Fruit fly (Drosophila melanogaster) S2 (cell line): ENCODE measurements around the gene Dok.

Experiments
- CG8478 ChIP-seq: fragments of >200 bp; optimal IDR thresholded peaks from 2 replicates; lab custom pipeline; 2018
- CTCF ChIP-seq, 2 experiments: fragments of >200 bp; optimal IDR thresholded peaks; 2 replicates each; lab custom pipeline; 2018

DNA sequence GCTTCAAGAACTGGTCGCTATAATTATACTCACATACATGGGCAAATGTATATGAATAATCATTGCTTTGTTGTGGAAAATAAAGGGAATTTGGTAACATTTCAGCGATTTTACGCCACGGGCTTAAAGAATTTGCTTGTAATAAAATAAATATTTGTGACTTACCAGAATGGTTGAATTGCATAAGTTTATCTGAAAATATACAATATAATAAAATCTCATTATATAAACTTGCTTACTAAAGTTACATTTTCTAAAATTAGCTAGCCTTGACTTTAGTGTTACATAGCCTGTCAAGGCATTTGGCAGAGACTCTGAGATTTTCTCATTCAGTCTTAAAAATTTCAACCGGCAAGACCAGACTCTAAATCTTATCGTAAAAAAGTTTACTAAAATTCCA is 34.5 kb downstream of the Dok start, which contains the start of gene CG1999:
- TF ChIP-seq CG8478 (lab: Kevin White, UChicago) (no peak), CTCF (optimal IDR thresholded peaks at IDR 0.05; lab: Kevin White, UChicago) (no peak)
